Fruit fly (Drosophila melanogaster) whole organism, prepupa: ENCODE results near the gene CG9922.

Source experiments
- CG10669 ChIP-seq: fragments of 200-800 bp; sonication (Bioruptor generic); optimal IDR thresholded peaks from 3 replicates; lab custom pipeline; 2018; ENCODE audit warnings: missing biosample characterization, mild to moderate bottlenecking, missing genetic modification characterization, moderate library complexity
- CG11762 ChIP-seq: fragments of 200-800 bp; sonication (Bioruptor generic); optimal IDR thresholded peaks from 3 replicates; lab custom pipeline; 2016; ENCODE audit warnings: missing biosample characterization, missing genetic modification characterization; ENCODE audit not compliant: insufficient read depth
- CG15336 ChIP-seq: fragments of 200-800 bp; sonication (Bioruptor generic); IDR thresholded peaks from 2 replicates; pipeline ENCODE4 v1.3.6; 2022; ENCODE audit warnings: missing biosample characterization, missing genetic modification characterization
- CG6276 ChIP-seq: fragments of 200-800 bp; sonication (Bioruptor generic); optimal IDR thresholded peaks from 2 replicates; lab custom pipeline; 2017; ENCODE audit warnings: missing biosample characterization, mild to moderate bottlenecking, missing genetic modification characterization
- CG8319 ChIP-seq: fragments of 200-800 bp; sonication (Bioruptor generic); optimal IDR thresholded peaks from 3 replicates; lab custom pipeline; 2016; ENCODE audit warnings: missing biosample characterization, missing genetic modification characterization
- Hr38 ChIP-seq: sonication (Bioruptor generic); optimal IDR thresholded peaks from 2 replicates; lab custom pipeline; 2016; ENCODE audit warnings: missing biosample characterization, missing genetic modification characterization
- Met ChIP-seq: fragments of 200-800 bp; sonication (Bioruptor generic); optimal IDR thresholded peaks from 3 replicates; lab custom pipeline; 2016; ENCODE audit warnings: missing biosample characterization, missing genetic modification characterization
- Sox14 ChIP-seq: fragments of 200-800 bp; sonication (Bioruptor generic); optimal IDR thresholded peaks from 3 replicates; lab custom pipeline; 2016; ENCODE audit warnings: missing biosample characterization, missing genetic modification characterization
- Sox15 ChIP-seq: fragments of 200-800 bp; sonication (Bioruptor generic); optimal IDR thresholded peaks from 3 replicates; lab custom pipeline; 2016; ENCODE audit warnings: missing biosample characterization, missing genetic modification characterization
- net ChIP-seq: fragments of 200-800 bp; sonication (Bioruptor generic); optimal IDR thresholded peaks from 3 replicates; lab custom pipeline; 2016; ENCODE audit warnings: missing biosample characterization, missing genetic modification characterization

dm6 chr3R:14060399-14060798 lies 24.2 kb upstream of the CG9922 start:
- TF ChIP-seq CG8319 (GFP tag; lab: Kevin White, UChicago) (no peak), CG6276 (no peak), Hr38 (GFP tag; lab: Kevin White, UChicago) (no peak), net (GFP tag; lab: Kevin White, UChicago) (no peak), CG10669 (GFP tag; lab: Kevin White, UChicago) (no peak), Sox14 (GFP tag; lab: Kevin White, UChicago) (no peak), Met (GFP tag; lab: Kevin White, UChicago) (no peak), CG15336 (GFP tag; lab: Robert Waterston, UW) (no peak), Sox15 (GFP tag; lab: Kevin White, UChicago) (no peak), CG11762 (GFP tag; lab: Kevin White, UChicago) (no peak)
